Worm (Caenorhabditis elegans) whole organism, young adult: ENCODE measurements around the gene gbh-2.

Experiments used
- F10E7.11 ChIP-seq: sonication (generic microtip); optimal IDR thresholded peaks from 2 replicates; lab custom pipeline; 2017; ENCODE audit warnings: mild to moderate bottlenecking, missing genetic modification characterization, moderate library complexity, missing compliant biosample characterization
- Y67H2A.10 ChIP-seq: fragments of 200-800 bp; sonication (Bioruptor generic); conservative IDR thresholded peaks from 2 replicates; pipeline ENCODE4 v1.3.6; 2022; ENCODE audit warnings: missing genetic modification reagents, missing genetic modification characterization, missing compliant biosample characterization
- akir-1 ChIP-seq: fragments of 200-800 bp; sonication (Bioruptor generic); optimal IDR thresholded peaks from 2 replicates; lab custom pipeline; 2018; ENCODE audit warnings: mild to moderate bottlenecking, missing genetic modification characterization, moderate library complexity, missing compliant biosample characterization
- ceh-40 ChIP-seq: fragments of 200-800 bp; sonication (Bioruptor generic); IDR thresholded peaks from 2 replicates; pipeline ENCODE4 v1.3.6; 2022; ENCODE audit warnings: missing genetic modification characterization, missing compliant biosample characterization
- hmg-1.2 ChIP-seq: fragments of 200-800 bp; sonication (Bioruptor generic); IDR thresholded peaks from 2 replicates; pipeline ENCODE4 v1.3.6; 2022; ENCODE audit warnings: missing genetic modification reagents, missing genetic modification characterization, missing compliant biosample characterization
- lin-35 ChIP-seq, 3 experiments: fragments of 150-350 bp in 2 of 3; sonication (generic microtip) in 1 of 3; optimal IDR thresholded peaks; 2 replicates each; lab custom pipeline; 2014 to 2018; ENCODE audit warnings: missing biosample characterization in 3 of 3, missing genetic modification characterization in 3 of 3, missing genetic modification reagents in 3 of 3
- madf-6 ChIP-seq: fragments of 200-800 bp; sonication (Bioruptor generic); IDR thresholded peaks from 2 replicates; pipeline ENCODE4 v1.3.6; 2022; ENCODE audit warnings: missing genetic modification reagents, missing genetic modification characterization, missing compliant biosample characterization
- nfya-2 ChIP-seq: fragments of 200-800 bp; sonication (Bioruptor generic); IDR thresholded peaks from 2 replicates; pipeline ENCODE4 v1.3.6; 2022; ENCODE audit warnings: missing genetic modification reagents, missing genetic modification characterization, missing compliant biosample characterization
- nhr-179 ChIP-seq: sonication (generic microtip); optimal IDR thresholded peaks from 2 replicates; lab custom pipeline; 2016; ENCODE audit warnings: mild to moderate bottlenecking, missing genetic modification characterization, missing compliant biosample characterization
- nhr-80 ChIP-seq: sonication (generic microtip); optimal IDR thresholded peaks from 2 replicates; lab custom pipeline; 2016; ENCODE audit warnings: missing genetic modification characterization, missing compliant biosample characterization

gbh-2 gene

DNA sequence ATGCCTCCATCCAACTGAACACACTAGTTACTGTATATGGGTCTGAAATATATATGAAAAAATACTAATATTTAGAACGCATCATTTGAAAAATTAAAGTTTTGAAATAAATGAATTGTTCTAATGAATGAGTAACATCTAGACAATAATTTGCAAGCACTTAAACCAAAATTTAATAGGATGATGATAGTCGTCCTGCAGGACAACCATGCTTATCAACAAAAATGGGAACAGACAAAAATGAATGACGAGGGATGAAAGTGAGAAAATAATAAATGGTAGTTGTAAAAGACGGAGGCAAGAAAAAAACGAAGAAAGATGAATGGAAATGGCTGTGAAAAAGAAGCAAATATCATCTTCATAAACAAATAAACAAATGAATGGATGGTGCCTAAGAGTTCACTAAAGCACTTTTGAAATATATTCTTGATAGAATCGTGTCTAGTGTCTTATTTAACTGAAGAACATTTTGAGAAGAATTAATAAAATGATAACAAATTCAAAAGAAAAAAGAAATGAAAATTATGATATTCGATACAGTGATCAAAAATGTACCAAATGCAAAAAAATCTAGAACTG lies 45.6 kb downstream of the gbh-2 start, which contains the start of gene gldi-7:
Gene gldi-7, minus strand, starts transcription at position 42 of the 579 bp plus-strand sequence.
- TF ChIP-seq nhr-80, result peak; percentile 33
- TF ChIP-seq F10E7.11 (tag; lab: Kevin White, UChicago), result no peak

DNA sequence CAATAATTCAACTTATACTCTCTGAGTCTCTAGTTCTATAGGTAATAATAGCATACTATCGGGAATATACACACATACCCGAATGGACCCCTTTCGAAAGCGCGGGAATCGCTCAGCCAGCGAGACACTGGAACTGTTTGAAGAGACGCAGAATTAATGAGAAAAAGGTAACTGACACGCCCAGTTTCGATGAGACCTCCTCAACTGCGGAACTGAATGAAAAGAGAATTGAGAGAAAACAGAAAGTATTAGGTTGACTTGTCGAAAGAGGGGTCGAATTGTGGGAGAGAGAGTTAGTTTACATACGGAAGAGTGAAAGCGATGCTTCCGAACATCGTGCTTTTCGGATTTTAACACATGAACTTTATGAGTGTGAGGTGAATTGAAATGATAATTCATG lies 46.3 kb downstream of the gbh-2 start:
- TF ChIP-seq ceh-40 (GFP tag; lab: Robert Waterston, UW) (no peak), hmg-1.2 (GFP tag; lab: Robert Waterston, UW) (peak; percentile 36; the same call in 1 of the 2 replicates)
- TF ChIP-seq, all 124 proteins: peak for 1

DNA sequence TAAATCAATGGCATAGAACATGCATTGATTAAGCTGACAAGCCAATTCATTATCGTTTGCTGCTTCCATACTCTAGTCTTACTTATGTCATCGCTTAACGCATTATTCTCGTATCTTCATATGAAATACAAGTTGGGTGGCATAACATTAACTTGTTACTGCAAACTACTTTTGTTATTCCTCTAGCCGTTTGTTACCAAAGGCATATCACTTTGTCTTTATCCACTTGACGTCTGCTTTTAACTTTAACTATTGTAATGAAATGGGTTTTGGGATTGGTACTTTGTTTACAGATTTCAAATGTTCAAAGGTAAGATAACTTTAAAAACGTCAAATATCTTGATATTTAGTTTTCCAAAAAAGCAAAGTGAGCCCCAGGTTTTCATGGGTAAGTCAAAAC lies 50.4 kb downstream of the gbh-2 start, which contains the start of gene W01C9.2:
Gene W01C9.2, plus strand, starts transcription at position 301 of the 400 bp plus-strand sequence.
- no peak for TF ChIP-seq akir-1 (GFP tag; lab: Kevin White, UChicago)
- no peak for TF ChIP-seq nfya-2 (GFP tag; lab: Robert Waterston, UW)
- TF ChIP-seq nhr-179 (tag; lab: Kevin White, UChicago), result no peak
- TF ChIP-seq madf-6 (GFP tag; lab: Robert Waterston, UW), result no peak
- TF ChIP-seq Y67H2A.10, result no peak
- TF ChIP-seq lin-35 (GFP tag; optimal IDR thresholded peaks at IDR 0.05; lab: Kevin White, UChicago), result no peak
